Worm (Caenorhabditis elegans): ENCODE data around the gene fbxb-71.

ce11 chrX:3272580-3272979 is 9.9 kb downstream of the fbxb-71 start, which contains the start of gene K09C4.7:
- no peak for TF ChIP-seq nfya-1 (tag; optimal IDR thresholded peaks at IDR 0.05; ENCODE audit: insufficient read depth)
- TF ChIP-seq lsy-12 (tag; optimal IDR thresholded peaks at IDR 0.05) = no peak
- no peak for TF ChIP-seq R02D3.7 (tag; optimal IDR thresholded peaks at IDR 0.05)
- TF ChIP-seq mdl-1 (tag; optimal IDR thresholded peaks at IDR 0.05) = no peak
- no peak for TF ChIP-seq zag-1 (tag; optimal IDR thresholded peaks at IDR 0.05)
- TF ChIP-seq sea-2 (GFP tag; optimal IDR thresholded peaks at IDR 0.05) = no peak
- TF ChIP-seq lin-39 (tag; optimal IDR thresholded peaks at IDR 0.05) = no peak
- TF ChIP-seq nhr-237 (tag; optimal IDR thresholded peaks at IDR 0.05) = no peak
- no peak for TF ChIP-seq fkh-10 (GFP tag; optimal IDR thresholded peaks at IDR 0.05)
- TF ChIP-seq pha-4 (tag; optimal IDR thresholded peaks at IDR 0.05) = no peak
- no peak for TF ChIP-seq nhr-11 (tag; optimal IDR thresholded peaks at IDR 0.05)
- TF ChIP-seq nhr-77 (tag; optimal IDR thresholded peaks at IDR 0.05) = no peak
